Fruit fly (Drosophila melanogaster) S2 (cell line): ENCODE measurements around the gene ppk24.

Experiments
- CG8478 ChIP-seq: fragments of >200 bp; optimal IDR thresholded peaks from 2 replicates; lab custom pipeline; 2018
- CTCF ChIP-seq, 2 experiments: fragments of >200 bp; optimal IDR thresholded peaks; 2 replicates each; lab custom pipeline; 2018

dm6 chr3R:31223971-31224860 is 41.3 kb upstream of the ppk24 start:
- TF ChIP-seq CTCF (optimal IDR thresholded peaks at IDR 0.05; lab: Kevin White, UChicago) = no peak
- no peak for TF ChIP-seq CG8478 (lab: Kevin White, UChicago)
